Worm (Caenorhabditis elegans): ENCODE results near the gene Y110A2AL.3.

The Y110A2AL.3 gene

ce11 chrII:2878909-2879308 is 12.0 kb downstream of the Y110A2AL.3 start:
- no peak for TF ChIP-seq unc-62 (GFP tag; optimal IDR thresholded peaks at IDR 0.05)

ce11 chrII:2881088-2881487 is 14.2 kb downstream of the Y110A2AL.3 start:
- no peak for TF ChIP-seq unc-62 (GFP tag; optimal IDR thresholded peaks at IDR 0.05)

DNA sequence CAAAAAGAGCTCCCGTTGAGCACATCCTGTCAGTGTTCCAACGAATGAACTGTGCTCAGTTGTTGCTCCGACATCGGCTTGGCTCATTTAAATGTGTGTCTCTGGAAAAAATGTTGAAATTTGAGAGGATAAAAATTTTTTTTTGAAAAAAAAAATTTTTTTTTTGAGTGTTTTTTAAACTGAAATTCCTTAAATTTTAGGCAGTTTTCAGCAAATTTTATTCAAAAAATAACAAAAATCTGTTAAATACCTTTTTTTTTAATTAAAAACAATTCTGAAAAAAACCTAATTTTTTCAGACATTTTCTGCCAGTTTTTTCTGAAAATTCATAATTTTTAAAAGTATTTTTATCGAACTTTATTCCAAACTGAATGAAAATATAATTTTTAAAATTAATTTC is 17.9 kb downstream of the Y110A2AL.3 start, which contains the start of gene pigw-1:
pigw-1 (minus strand) TSS at position 101 of the 400 bp plus-strand sequence.
- TF ChIP-seq unc-62 (GFP tag; optimal IDR thresholded peaks at IDR 0.05): no peak

- TF ChIP-seq unc-62 (GFP tag; optimal IDR thresholded peaks at IDR 0.05): no peak
Measured at ce11 chrII:2885518-2886449, 18.9 kb downstream of the Y110A2AL.3 start.

DNA sequence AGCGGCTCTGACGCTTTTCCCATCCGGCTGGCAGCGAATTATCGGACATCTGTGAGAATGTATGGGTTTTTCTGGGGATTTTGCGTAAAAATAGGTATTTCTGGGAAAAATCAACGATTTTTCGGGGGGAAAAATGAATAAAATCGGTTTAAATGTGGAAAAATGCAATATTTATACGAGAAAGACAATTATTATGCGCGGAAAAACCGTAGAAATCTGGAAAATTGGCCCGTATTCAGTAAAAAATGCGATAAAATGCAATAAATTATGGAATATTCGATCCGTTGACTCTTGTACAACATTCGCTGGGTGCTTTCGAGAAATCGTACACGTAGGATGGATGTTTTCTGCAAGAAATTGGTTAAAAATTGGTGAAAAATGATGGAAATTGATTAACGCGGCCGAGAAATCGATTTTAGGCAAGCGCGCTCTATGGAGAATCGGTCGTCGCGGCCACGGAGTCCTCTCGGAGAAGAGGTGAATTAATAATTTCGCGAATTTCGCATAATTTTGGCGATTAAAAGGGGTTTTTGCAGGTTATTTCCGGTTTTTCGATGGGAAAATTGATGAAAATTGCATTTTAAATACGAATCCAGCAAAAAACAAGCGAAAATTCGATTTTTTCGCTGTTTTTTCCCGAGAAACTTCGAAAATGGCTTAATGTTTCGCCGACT is 22.2 kb downstream of the Y110A2AL.3 start, which contains the start of gene pinn-1:
pinn-1 (minus strand) TSS at position 51 of the 674 bp plus-strand sequence.
- no peak for TF ChIP-seq unc-62 (GFP tag; optimal IDR thresholded peaks at IDR 0.05)

DNA sequence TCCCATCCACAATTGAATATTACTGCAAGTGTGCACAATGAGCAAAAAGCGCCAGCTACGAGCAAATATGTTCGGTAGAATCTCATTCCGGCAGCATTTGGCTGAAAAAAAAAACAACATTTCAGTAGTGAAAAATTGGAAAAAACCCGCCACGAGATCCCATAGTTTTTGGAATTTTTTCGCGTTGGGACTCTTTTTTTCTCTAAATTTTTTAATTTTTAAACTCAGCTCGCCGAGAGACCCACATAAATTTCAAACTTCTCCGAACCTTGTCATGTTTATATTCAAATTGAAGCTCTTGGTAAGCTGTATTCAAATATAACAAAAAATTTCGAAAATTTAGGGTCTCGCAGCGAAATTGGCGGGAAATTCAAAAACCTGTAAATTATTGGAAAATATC is 27.4 kb downstream of the Y110A2AL.3 start, which contains the start of gene sqv-2:
sqv-2 (minus strand) TSS at position 101 of the 400 bp plus-strand sequence.
- TF ChIP-seq unc-62 (GFP tag; optimal IDR thresholded peaks at IDR 0.05): no peak

- no peak for TF ChIP-seq unc-62 (GFP tag; optimal IDR thresholded peaks at IDR 0.05)
Measured at ce11 chrII:2900248-2900647, 33.4 kb downstream of the Y110A2AL.3 start, which contains the start of gene ubc-26. Gene ubc-26, minus strand, starts transcription at chrII:2900348.

ce11 chrII:2901158-2901557 is 34.3 kb downstream of the Y110A2AL.3 start:
- no peak for TF ChIP-seq unc-62 (GFP tag; optimal IDR thresholded peaks at IDR 0.05)

ce11 chrII:2903748-2904147 is 36.9 kb downstream of the Y110A2AL.3 start:
- no peak for TF ChIP-seq unc-62 (GFP tag; optimal IDR thresholded peaks at IDR 0.05)

- TF ChIP-seq unc-62 (GFP tag; optimal IDR thresholded peaks at IDR 0.05): no peak
Measured at ce11 chrII:2913505-2913904, 46.6 kb downstream of the Y110A2AL.3 start, which contains the start of gene ubc-15. Gene ubc-15, minus strand, starts transcription at chrII:2913605.

All from whole organism, dauer.